Fruit fly (Drosophila melanogaster) whole organism, embryonic: Measurements from ENCODE around the gene CG12728.

Source experiments
- ATbp ChIP-seq: fragments of 200-800 bp; sonication (Bioruptor generic); optimal IDR thresholded peaks from 2 replicates; lab custom pipeline; 2017; ENCODE audit warnings: missing biosample characterization, mild to moderate bottlenecking, missing genetic modification characterization, missing genetic modification reagents
- Bgb ChIP-seq: fragments of 200-800 bp; sonication (Bioruptor generic); IDR thresholded peaks from 2 replicates; pipeline ENCODE4 v1.3.6; 2022; ENCODE audit warnings: missing biosample characterization, missing genetic modification characterization; ENCODE audit not compliant: partially characterized antibody
- CG10147 ChIP-seq: fragments of 200-800 bp; sonication (Bioruptor generic); optimal IDR thresholded peaks from 2 replicates; lab custom pipeline; 2019; ENCODE audit warnings: missing biosample characterization, mild to moderate bottlenecking, missing genetic modification characterization, moderate library complexity
- CG12071 ChIP-seq: fragments of 200-800 bp; sonication (Bioruptor generic); optimal IDR thresholded peaks from 3 replicates; lab custom pipeline; 2018; ENCODE audit warnings: missing biosample characterization, mild to moderate bottlenecking, missing genetic modification characterization
- CG14050 ChIP-seq: fragments of 200-800 bp; sonication (Bioruptor generic); IDR thresholded peaks from 3 replicates; pipeline ENCODE4 v1.3.6; 2022; ENCODE audit warnings: missing biosample characterization, missing genetic modification characterization
- CG15479 ChIP-seq: fragments of 200-800 bp; sonication (Bioruptor generic); optimal IDR thresholded peaks from 3 replicates; lab custom pipeline; 2019; ENCODE audit warnings: missing biosample characterization, mild to moderate bottlenecking, missing genetic modification characterization, moderate library complexity
- CG2129 ChIP-seq: fragments of 200-800 bp; sonication (Bioruptor generic); IDR thresholded peaks from 2 replicates; pipeline ENCODE4 v1.3.6; 2022; ENCODE audit warnings: missing biosample characterization, missing genetic modification characterization; ENCODE audit not compliant: partially characterized antibody
- CG3847 ChIP-seq: fragments of 200-800 bp; sonication (Bioruptor generic); IDR thresholded peaks from 2 replicates; pipeline ENCODE4 v1.3.6; 2022; ENCODE audit warnings: missing biosample characterization, missing genetic modification characterization
- CG4360 ChIP-seq: fragments of 200-800 bp; sonication (Bioruptor generic); IDR thresholded peaks from 2 replicates; pipeline ENCODE4 v1.3.6; 2022; ENCODE audit warnings: missing biosample characterization, missing genetic modification characterization
- CG8089 ChIP-seq: fragments of 200-800 bp; sonication (Bioruptor generic); optimal IDR thresholded peaks from 3 replicates; lab custom pipeline; 2016; ENCODE audit warnings: missing biosample characterization, missing genetic modification characterization
- Dbx ChIP-seq: fragments of 200-800 bp; sonication (Bioruptor generic); IDR thresholded peaks from 3 replicates; pipeline ENCODE4 v1.3.6; 2022; ENCODE audit warnings: missing biosample characterization, missing genetic modification characterization
- Dfd ChIP-seq, 2 experiments: fragments of >200 bp; optimal IDR thresholded peaks; 2 replicates each; lab custom pipeline; 2017; ENCODE audit warnings: missing biosample characterization in 2 of 2, missing genetic modification characterization in 2 of 2
- Dref ChIP-seq: fragments of 200-800 bp; sonication (Bioruptor generic); IDR thresholded peaks from 2 replicates; pipeline ENCODE4 v1.3.6; 2022; ENCODE audit warnings: missing biosample characterization, missing genetic modification characterization
- E2f1 ChIP-seq: fragments of 200-800 bp; sonication (Bioruptor generic); IDR thresholded peaks from 2 replicates; pipeline ENCODE4 v1.3.6; 2022; ENCODE audit warnings: missing biosample characterization, missing genetic modification characterization
- Ets65A ChIP-seq: fragments of 200-800 bp; sonication (Bioruptor generic); peaks from one replicate; lab custom pipeline; 2016; ENCODE audit warnings: missing biosample characterization, missing genetic modification characterization
- Ets97D ChIP-seq: fragments of 200-800 bp; sonication (Bioruptor generic); optimal IDR thresholded peaks from 3 replicates; lab custom pipeline; 2016; ENCODE audit warnings: missing biosample characterization, missing genetic modification characterization
- HLH4C ChIP-seq: fragments of 200-800 bp; sonication (Bioruptor generic); IDR thresholded peaks from 3 replicates; pipeline ENCODE4 v1.3.6; 2022; ENCODE audit warnings: missing biosample characterization, missing genetic modification characterization; ENCODE audit not compliant: partially characterized antibody
- MESR4 ChIP-seq: fragments of 200-800 bp; sonication (Bioruptor generic); optimal IDR thresholded peaks from 2 replicates; lab custom pipeline; 2018; ENCODE audit warnings: missing biosample characterization, mild to moderate bottlenecking, missing genetic modification characterization, moderate library complexity
- Nf-YB ChIP-seq: fragments of 200-800 bp; sonication (Bioruptor generic); optimal IDR thresholded peaks from 3 replicates; lab custom pipeline; 2019; ENCODE audit warnings: missing biosample characterization, mild to moderate bottlenecking, missing genetic modification characterization, moderate library complexity
- Optix ChIP-seq: fragments of 200-800 bp; sonication (Bioruptor generic); IDR thresholded peaks from 3 replicates; pipeline ENCODE4 v1.3.6; 2022; ENCODE audit warnings: missing biosample characterization, missing genetic modification characterization
- Scr ChIP-seq: fragments of 200-800 bp; sonication (Bioruptor generic); IDR thresholded peaks from 2 replicates; pipeline ENCODE4 v1.3.6; 2022; ENCODE audit warnings: missing biosample characterization, missing genetic modification characterization; ENCODE audit not compliant: partially characterized antibody
- Sin3A ChIP-seq: fragments of >200 bp; optimal IDR thresholded peaks from 2 replicates; lab custom pipeline; 2018
- Sox102F ChIP-seq: fragments of 200-800 bp; sonication (Bioruptor generic); optimal IDR thresholded peaks from 2 replicates; lab custom pipeline; 2018; ENCODE audit warnings: missing biosample characterization, mild to moderate bottlenecking, missing genetic modification characterization, moderate library complexity
- Sry-δ ChIP-seq: fragments of 200-800 bp; sonication (Bioruptor generic); optimal IDR thresholded peaks from 2 replicates; lab custom pipeline; 2016; ENCODE audit warnings: missing biosample characterization, missing genetic modification characterization
- Vsx1 ChIP-seq: fragments of 200-800 bp; sonication (Bioruptor generic); optimal IDR thresholded peaks from 2 replicates; lab custom pipeline; 2017; ENCODE audit warnings: missing biosample characterization, mild to moderate bottlenecking, missing genetic modification characterization, missing genetic modification reagents
- bigmax ChIP-seq: fragments of 200-800 bp; sonication (Bioruptor generic); optimal IDR thresholded peaks from 2 replicates; lab custom pipeline; 2018; ENCODE audit warnings: missing biosample characterization, mild to moderate bottlenecking, missing genetic modification characterization
- cad ChIP-seq: fragments of >200 bp; optimal IDR thresholded peaks from 2 replicates; lab custom pipeline; 2017; ENCODE audit warnings: missing biosample characterization, missing genetic modification characterization
- cg ChIP-seq: fragments of 200-800 bp; sonication (Bioruptor generic); optimal IDR thresholded peaks from 3 replicates; lab custom pipeline; 2019; ENCODE audit warnings: missing biosample characterization, mild to moderate bottlenecking, missing genetic modification characterization, moderate library complexity
- emc ChIP-seq: fragments of 200-800 bp; sonication (Bioruptor generic); optimal IDR thresholded peaks from 2 replicates; lab custom pipeline; 2016; ENCODE audit warnings: missing biosample characterization, missing genetic modification characterization
- ftz-f1 ChIP-seq: fragments of 200-800 bp; sonication (Bioruptor generic); optimal IDR thresholded peaks from 2 replicates; lab custom pipeline; 2016; ENCODE audit warnings: missing biosample characterization, missing genetic modification characterization
- hb ChIP-seq: fragments of 200-800 bp; sonication (Bioruptor generic); IDR thresholded peaks from 3 replicates; pipeline ENCODE4 v1.3.6; 2022; ENCODE audit warnings: missing biosample characterization, missing genetic modification characterization; ENCODE audit not compliant: partially characterized antibody
- inv ChIP-seq: fragments of 200-800 bp; sonication (Bioruptor generic); IDR thresholded peaks from 2 replicates; pipeline ENCODE4 v1.3.6; 2022; ENCODE audit warnings: missing biosample characterization, missing genetic modification characterization; ENCODE audit not compliant: partially characterized antibody
- kah ChIP-seq: fragments of 200-800 bp; sonication (Bioruptor generic); optimal IDR thresholded peaks from 2 replicates; lab custom pipeline; 2018; ENCODE audit warnings: missing biosample characterization, mild to moderate bottlenecking, missing genetic modification characterization
- ken ChIP-seq: fragments of 200-800 bp; sonication (Bioruptor generic); IDR thresholded peaks from 3 replicates; pipeline ENCODE4 v1.3.6; 2022; ENCODE audit warnings: missing biosample characterization, missing genetic modification characterization
- lab ChIP-seq: fragments of 200-800 bp; sonication (Bioruptor generic); optimal IDR thresholded peaks from 3 replicates; lab custom pipeline; 2017; ENCODE audit warnings: missing biosample characterization, missing genetic modification characterization, mild to moderate bottlenecking, moderate library complexity, missing genetic modification reagents
- lilli ChIP-seq: fragments of 200-800 bp; sonication (Bioruptor generic); optimal IDR thresholded peaks from 3 replicates; lab custom pipeline; 2016; ENCODE audit warnings: missing biosample characterization, missing genetic modification characterization
- mld ChIP-seq: fragments of 200-800 bp; sonication (Bioruptor generic); IDR thresholded peaks from 3 replicates; pipeline ENCODE4 v1.3.6; 2022; ENCODE audit warnings: missing biosample characterization, missing genetic modification characterization; ENCODE audit not compliant: partially characterized antibody
- nau ChIP-seq: fragments of 200-800 bp; sonication (Bioruptor generic); optimal IDR thresholded peaks from 3 replicates; lab custom pipeline; 2017; ENCODE audit warnings: missing biosample characterization, mild to moderate bottlenecking, missing genetic modification characterization, missing genetic modification reagents
- nerfin-1 ChIP-seq: fragments of 200-800 bp; sonication (Bioruptor generic); optimal IDR thresholded peaks from 3 replicates; lab custom pipeline; 2019; ENCODE audit warnings: missing biosample characterization, mild to moderate bottlenecking, missing genetic modification characterization, moderate library complexity
- nom ChIP-seq: fragments of 200-800 bp; sonication (Bioruptor generic); optimal IDR thresholded peaks from 2 replicates; lab custom pipeline; 2017; ENCODE audit warnings: missing biosample characterization, missing genetic modification characterization, mild to moderate bottlenecking, moderate library complexity, missing genetic modification reagents
- odd ChIP-seq: fragments of 200-800 bp; sonication (Bioruptor generic); optimal IDR thresholded peaks from 2 replicates; lab custom pipeline; 2017; ENCODE audit warnings: missing biosample characterization, mild to moderate bottlenecking, missing genetic modification characterization
- onecut ChIP-seq: fragments of 200-800 bp; sonication (Bioruptor generic); IDR thresholded peaks from 2 replicates; pipeline ENCODE4 v1.3.6; 2022; ENCODE audit warnings: missing biosample characterization, missing genetic modification characterization
- org-1 ChIP-seq: fragments of 200-800 bp; sonication (Bioruptor generic); optimal IDR thresholded peaks from 2 replicates; lab custom pipeline; 2017; ENCODE audit warnings: missing biosample characterization, missing genetic modification characterization
- phol ChIP-seq: fragments of 200-800 bp; sonication (Bioruptor generic); optimal IDR thresholded peaks from 3 replicates; lab custom pipeline; 2018; ENCODE audit warnings: missing biosample characterization, mild to moderate bottlenecking, missing genetic modification characterization, moderate library complexity
- slp2 ChIP-seq: fragments of 200-800 bp; sonication (Bioruptor generic); optimal IDR thresholded peaks from 2 replicates; lab custom pipeline; 2016; ENCODE audit warnings: missing biosample characterization, missing genetic modification characterization
- so ChIP-seq: fragments of 200-800 bp; sonication (Bioruptor generic); IDR thresholded peaks from 3 replicates; pipeline ENCODE4 v1.3.6; 2022; ENCODE audit warnings: missing biosample characterization, missing genetic modification characterization
- sr ChIP-seq: fragments of 200-800 bp; sonication (Bioruptor generic); IDR thresholded peaks from 3 replicates; pipeline ENCODE4 v1.3.6; 2022; ENCODE audit warnings: missing biosample characterization, missing genetic modification characterization
- stwl ChIP-seq: fragments of 200-800 bp; sonication (Bioruptor generic); optimal IDR thresholded peaks from 3 replicates; lab custom pipeline; 2018; ENCODE audit warnings: missing biosample characterization, mild to moderate bottlenecking, missing genetic modification characterization, moderate library complexity
- vvl ChIP-seq: fragments of 200-800 bp; sonication (Bioruptor generic); IDR thresholded peaks from 2 replicates; pipeline ENCODE4 v1.3.6; 2022; ENCODE audit warnings: missing biosample characterization, missing genetic modification characterization
- zen ChIP-seq: fragments of 200-800 bp; sonication (Bioruptor generic); optimal IDR thresholded peaks from 3 replicates; lab custom pipeline; 2018; ENCODE audit warnings: missing biosample characterization, mild to moderate bottlenecking, missing genetic modification characterization, moderate library complexity

CG12728 gene

DNA sequence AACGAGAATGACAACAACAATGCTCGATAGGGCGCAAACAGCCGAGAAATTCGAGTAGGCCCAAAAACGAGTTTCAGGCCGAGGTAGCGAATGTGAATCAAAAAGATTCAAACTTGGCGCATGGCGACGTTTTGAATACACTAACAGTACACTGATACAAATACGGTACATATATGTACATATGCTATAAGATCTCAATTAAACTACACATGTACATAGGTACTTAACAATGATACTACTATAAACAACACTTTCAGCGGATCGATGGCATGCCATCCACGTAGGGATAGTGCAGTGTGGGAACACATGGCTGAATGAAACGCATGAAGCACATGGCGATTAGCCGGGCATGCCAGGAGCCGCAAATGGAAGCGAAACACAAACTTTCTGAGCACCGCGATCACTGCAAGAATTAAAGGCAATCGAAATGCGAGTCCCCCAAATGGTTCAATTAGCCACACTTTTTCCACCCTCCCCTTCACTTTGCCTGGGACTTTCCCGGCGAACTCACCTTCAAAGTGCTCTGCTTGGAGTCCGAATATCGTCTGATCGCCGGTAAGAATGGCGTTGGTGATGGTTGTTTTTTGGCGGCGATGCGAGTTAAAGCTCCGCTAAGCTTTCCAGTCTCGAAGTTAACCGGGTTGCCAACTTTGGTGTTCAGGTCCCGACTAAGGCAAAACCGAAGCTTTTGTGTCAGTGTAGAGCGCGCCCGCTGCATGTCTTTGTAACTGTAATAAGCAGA is 26.5 kb upstream of the CG12728 start (continued):
- no peak for TF ChIP-seq CG15479 (GFP tag; lab: Kevin White, UChicago)
- TF ChIP-seq ftz-f1 (GFP tag; lab: Kevin White, UChicago) = no peak
- TF ChIP-seq CG12071 (GFP tag; lab: Kevin White, UChicago) = no peak
- no peak for TF ChIP-seq vvl (GFP tag; lab: Robert Waterston, UW)
- no peak for TF ChIP-seq phol (tag; lab: Kevin White, UChicago)
- TF ChIP-seq Vsx1 = peak; percentile 72
- TF ChIP-seq Optix (GFP tag; lab: Robert Waterston, UW) = no peak
- no peak for TF ChIP-seq Nf-YB
- no peak for TF ChIP-seq nerfin-1 (tag; lab: Kevin White, UChicago)
- no peak for TF ChIP-seq kah
- TF ChIP-seq Sox102F (GFP tag; lab: Kevin White, UChicago) = no peak
- TF ChIP-seq CG3847 (GFP tag; lab: Robert Waterston, UW) = no peak
- TF ChIP-seq cad = no peak
- TF ChIP-seq Dbx (GFP tag; lab: Robert Waterston, UW) = no peak
- no peak for TF ChIP-seq Dfd (GFP tag; optimal IDR thresholded peaks at IDR 0.05; lab: Kevin White, UChicago)
- TF ChIP-seq so (GFP tag; lab: Robert Waterston, UW) = no peak
- no peak for TF ChIP-seq stwl (tag; lab: Kevin White, UChicago)
- no peak for TF ChIP-seq emc (GFP tag; lab: Kevin White, UChicago)
- no peak for TF ChIP-seq mld (GFP tag; lab: Robert Waterston, UW)
- TF ChIP-seq ATbp = no peak
- TF ChIP-seq lilli = no peak
- TF ChIP-seq Ets65A = no peak
- no peak for TF ChIP-seq odd
- TF ChIP-seq CG4360 (GFP tag; lab: Robert Waterston, UW) = no peak
- no peak for TF ChIP-seq CG14050 (GFP tag; lab: Robert Waterston, UW)
- TF ChIP-seq zen (tag; lab: Kevin White, UChicago) = no peak
- TF ChIP-seq Dref (GFP tag; lab: Robert Waterston, UW) = 0 out of 2 replicates have a peak, but pooled peaks have one; percentile 32
- no peak for TF ChIP-seq ken (GFP tag; lab: Robert Waterston, UW)
- peak; percentile 1 for TF ChIP-seq lab (GFP tag; lab: Kevin White, UChicago)
- TF ChIP-seq nau (GFP tag; lab: Kevin White, UChicago) = no peak
- TF ChIP-seq nom (GFP tag; lab: Kevin White, UChicago) = peak; percentile 44
- peak; percentile 4 for TF ChIP-seq MESR4
- no peak for TF ChIP-seq onecut (GFP tag; lab: Robert Waterston, UW)
- peak; percentile 15; the same call in 1 of the 3 replicates for TF ChIP-seq HLH4C
- no peak for TF ChIP-seq sr
- peak; percentile 9 for TF ChIP-seq slp2 (GFP tag; lab: Kevin White, UChicago)
- no peak for TF ChIP-seq E2f1 (GFP tag; lab: Robert Waterston, UW)
- TF ChIP-seq inv (GFP tag; lab: Robert Waterston, UW) = no peak
- peak; percentile 7 for TF ChIP-seq CG8089
- TF ChIP-seq CG10147 = no peak
- TF ChIP-seq Scr (GFP tag; lab: Robert Waterston, UW) = 0 out of 2 replicates have a peak, but pooled peaks have one; percentile 21
- no peak for TF ChIP-seq cg (GFP tag; lab: Kevin White, UChicago)
- no peak for TF ChIP-seq Ets97D (GFP tag; lab: Kevin White, UChicago)
- TF ChIP-seq Bgb (GFP tag; lab: Robert Waterston, UW) = peak; percentile 57; the same call in 1 of the 2 replicates
- TF ChIP-seq Sry-δ = peak; percentile 74
- TF ChIP-seq org-1 = no peak
- no peak for TF ChIP-seq CG2129
- no peak for TF ChIP-seq bigmax (GFP tag; lab: Kevin White, UChicago)
- no peak for TF ChIP-seq hb (GFP tag; lab: Robert Waterston, UW)
- no peak for TF ChIP-seq Sin3A (lab: Kevin White, UChicago)
